Worm (Caenorhabditis elegans) whole organism, L1 larva: ENCODE measurements around the gene pik-1.

Experiments used
- ceh-82 ChIP-seq, 3 experiments: fragments of 150-350 bp in 1 of 3; sonication (generic microtip) in 2 of 3; optimal IDR thresholded peaks; 2 replicates each; lab custom pipeline; 2014 to 2017; ENCODE audit warnings: missing biosample characterization in 3 of 3, missing genetic modification characterization in 3 of 3
- nhr-76 ChIP-seq: sonication (generic microtip); optimal IDR thresholded peaks from 2 replicates; lab custom pipeline; 2017; ENCODE audit warnings: missing biosample characterization, missing genetic modification characterization

DNA sequence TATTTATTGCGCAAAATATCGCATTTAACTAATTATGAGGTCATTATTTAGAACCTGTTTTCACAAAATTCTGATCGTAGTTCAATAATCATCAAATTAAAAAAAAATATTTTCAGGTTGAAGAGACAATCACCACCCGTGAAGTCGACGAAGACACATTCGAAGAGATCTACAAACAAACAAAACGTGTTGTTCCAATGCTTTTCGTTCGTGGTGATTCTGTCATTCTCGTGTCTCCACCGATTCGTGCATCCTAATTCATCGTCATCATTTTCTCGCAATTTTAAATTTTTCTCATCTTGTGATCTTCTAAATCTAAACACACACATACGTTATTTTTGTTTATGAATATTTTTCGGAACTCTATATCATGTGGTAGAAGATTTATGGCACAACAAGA lies 27.1 kb upstream of the pik-1 start:
- no peak for TF ChIP-seq nhr-76 (tag; lab: Kevin White, UChicago)
- no peak for TF ChIP-seq ceh-82 (tag; optimal IDR thresholded peaks at IDR 0.05; lab: Kevin White, UChicago)
